Fruit fly (Drosophila melanogaster): ENCODE measurements around the gene CG7099.

The CG7099 gene

DNA sequence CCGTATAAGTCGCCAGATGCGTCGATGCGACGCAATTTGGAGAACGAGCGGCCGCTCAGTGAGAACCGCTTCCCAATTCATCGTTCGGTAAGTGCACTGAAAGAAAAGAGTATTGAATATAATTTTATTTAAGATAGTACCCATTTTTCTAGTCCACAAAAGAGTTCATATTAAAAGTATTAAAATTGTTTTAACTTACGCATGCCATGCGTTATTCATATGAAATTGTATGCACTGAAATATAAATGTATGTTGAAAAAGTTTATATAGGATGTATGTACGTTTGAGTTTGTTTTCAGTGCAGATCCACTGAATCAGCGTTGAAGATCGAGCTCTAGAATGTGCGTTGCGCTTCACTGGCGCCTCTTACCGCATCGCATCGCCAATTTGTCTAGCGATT, 12.2 kb downstream of the CG7099 start (continued):
- TF ChIP-seq CG11560 (tag; IDR thresholded peaks at IDR 0.05): no peak
- no peak for TF ChIP-seq YL-1 (GFP tag; optimal IDR thresholded peaks at IDR 0.05)
- no peak for TF ChIP-seq inv (GFP tag; IDR thresholded peaks at IDR 0.05; ENCODE audit: partially characterized antibody)
- no peak for TF ChIP-seq gce (GFP tag; IDR thresholded peaks at IDR 0.05)
- no peak for TF ChIP-seq CG3163 (GFP tag; optimal IDR thresholded peaks at IDR 0.05)
- TF ChIP-seq CG14965 (GFP tag; optimal IDR thresholded peaks at IDR 0.05; ENCODE audit: borderline replicate concordance): no peak
- no peak for TF ChIP-seq sim (GFP tag; IDR thresholded peaks at IDR 0.05)
- TF ChIP-seq CG1233 (GFP tag; optimal IDR thresholded peaks at IDR 0.05): no peak
- no peak for TF ChIP-seq CG4854 (GFP tag; optimal IDR thresholded peaks at IDR 0.05)
- no peak for TF ChIP-seq fd96Cb (tag; optimal IDR thresholded peaks at IDR 0.05)
- TF ChIP-seq cwo (GFP tag; optimal IDR thresholded peaks at IDR 0.05): no peak
- no peak for TF ChIP-seq Dip2 (GFP tag; IDR thresholded peaks at IDR 0.05)
- TF ChIP-seq row (GFP tag; IDR thresholded peaks at IDR 0.05): peak; percentile 53
- TF ChIP-seq CG2129 (GFP tag; IDR thresholded peaks at IDR 0.05; ENCODE audit: partially characterized antibody): no peak
- TF ChIP-seq CG14710 (tag; optimal IDR thresholded peaks at IDR 0.05): no peak
- no peak for TF ChIP-seq oc (tag; optimal IDR thresholded peaks at IDR 0.05)
- TF ChIP-seq CG14860 (GFP tag; IDR thresholded peaks at IDR 0.05; ENCODE audit: partially characterized antibody): no peak
- TF ChIP-seq CG6791 (GFP tag; IDR thresholded peaks at IDR 0.05; ENCODE audit: partially characterized antibody): no peak
- TF ChIP-seq sd (tag; optimal IDR thresholded peaks at IDR 0.05): no peak
- TF ChIP-seq jumu (GFP tag; optimal IDR thresholded peaks at IDR 0.05): no peak
- no peak for TF ChIP-seq CG10267 (tag; optimal IDR thresholded peaks at IDR 0.05)
- TF ChIP-seq da (GFP tag; optimal IDR thresholded peaks at IDR 0.05): no peak
- no peak for TF ChIP-seq CG1024 (GFP tag; IDR thresholded peaks at IDR 0.05)
- no peak for TF ChIP-seq kni (GFP tag; optimal IDR thresholded peaks at IDR 0.05)
- peak; percentile 28; the same call in 1 of the 2 replicates for TF ChIP-seq Drgx (GFP tag; IDR thresholded peaks at IDR 0.05)
- peak; percentile 86 for TF ChIP-seq sens (GFP tag)
- TF ChIP-seq Nf-YC (tag; optimal IDR thresholded peaks at IDR 0.05): no peak
- TF ChIP-seq CG10565 (GFP tag; optimal IDR thresholded peaks at IDR 0.05): no peak
- TF ChIP-seq CG8290 (GFP tag; optimal IDR thresholded peaks at IDR 0.05): no peak
- TF ChIP-seq CG8290 (tag; optimal IDR thresholded peaks at IDR 0.05): no peak
- TF ChIP-seq Oli (tag; optimal IDR thresholded peaks at IDR 0.05): no peak
- no peak for TF ChIP-seq Ets65A (GFP tag)
- no peak for TF ChIP-seq HmgZ (tag; optimal IDR thresholded peaks at IDR 0.05)
- TF ChIP-seq Optix (GFP tag; IDR thresholded peaks at IDR 0.05): no peak
- TF ChIP-seq zf30C (GFP tag; optimal IDR thresholded peaks at IDR 0.05): peak; percentile 15
- no peak for TF ChIP-seq Adf1 (GFP tag; IDR thresholded peaks at IDR 0.05)
- TF ChIP-seq NfI (GFP tag; optimal IDR thresholded peaks at IDR 0.05): no peak
- no peak for TF ChIP-seq mam (GFP tag; optimal IDR thresholded peaks at IDR 0.05)
- TF ChIP-seq CG12942 (GFP tag; optimal IDR thresholded peaks at IDR 0.05): no peak
- no peak for TF ChIP-seq en (GFP tag; optimal IDR thresholded peaks at IDR 0.05)
- TF ChIP-seq fd3F (GFP tag; optimal IDR thresholded peaks at IDR 0.05): no peak
- TF ChIP-seq tx (GFP tag; optimal IDR thresholded peaks at IDR 0.05): no peak
- TF ChIP-seq CG32772 (GFP tag; IDR thresholded peaks at IDR 0.05): no peak
- TF ChIP-seq phol (tag; optimal IDR thresholded peaks at IDR 0.05): no peak
- TF ChIP-seq Vsx1 (GFP tag; optimal IDR thresholded peaks at IDR 0.05): no peak
- TF ChIP-seq bowl (GFP tag; IDR thresholded peaks at IDR 0.05): no peak
- TF ChIP-seq pzg (GFP tag; optimal IDR thresholded peaks at IDR 0.05): no peak
- no peak for TF ChIP-seq CG18011 (GFP tag; optimal IDR thresholded peaks at IDR 0.05)
- TF ChIP-seq CG18476 (GFP tag; optimal IDR thresholded peaks at IDR 0.05): no peak
- TF ChIP-seq Deaf1 (tag; optimal IDR thresholded peaks at IDR 0.05): peak; percentile 64
- no peak for TF ChIP-seq MBD-R2 (GFP tag; IDR thresholded peaks at IDR 0.05)
- no peak for TF ChIP-seq bigmax (GFP tag; optimal IDR thresholded peaks at IDR 0.05)

Data from whole organism, embryonic.